Worm (Caenorhabditis elegans): Measurements from ENCODE around the gene ceh-40.

DNA sequence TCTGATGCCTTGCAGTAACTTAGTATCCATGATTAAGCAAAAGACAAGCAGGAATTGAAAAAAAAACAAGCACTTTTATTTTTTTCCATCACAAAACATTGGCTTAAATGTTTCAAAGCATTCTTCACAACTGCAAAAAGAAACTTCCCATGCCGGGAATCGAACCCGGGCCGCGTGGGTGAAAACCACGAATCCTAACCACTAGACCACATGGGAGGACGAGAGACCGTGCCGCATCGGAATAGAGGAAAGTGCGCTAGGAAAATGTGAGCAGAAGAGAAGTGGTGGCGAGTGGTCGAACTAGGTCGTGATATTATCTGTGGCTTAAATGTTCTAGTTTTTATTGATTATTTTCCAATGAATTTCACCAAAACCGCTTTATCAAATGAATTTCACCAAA is 46.9 kb upstream of the ceh-40 start:
- no peak for TF ChIP-seq lin-13 (GFP tag; optimal IDR thresholded peaks at IDR 0.05)
- TF ChIP-seq ztf-4 (tag; optimal IDR thresholded peaks at IDR 0.05) = no peak
- no peak for TF ChIP-seq ztf-11 (tag; optimal IDR thresholded peaks at IDR 0.05)
- TF ChIP-seq ama-1 (optimal IDR thresholded peaks at IDR 0.05) = no peak
- TF ChIP-seq sma-3 (GFP tag; optimal IDR thresholded peaks at IDR 0.05) = no peak
- no peak for TF ChIP-seq aly-2 (tag; optimal IDR thresholded peaks at IDR 0.05)
- no peak for TF ChIP-seq nhr-77 (tag; optimal IDR thresholded peaks at IDR 0.05)
- TF ChIP-seq nhr-11 (tag; optimal IDR thresholded peaks at IDR 0.05) = no peak
- no peak for TF ChIP-seq lin-11 (tag; optimal IDR thresholded peaks at IDR 0.05)
- TF ChIP-seq lin-39 (tag; optimal IDR thresholded peaks at IDR 0.05) = no peak
